Fruit fly (Drosophila melanogaster): Measurements from ENCODE around the gene sog.

The sog gene

DNA sequence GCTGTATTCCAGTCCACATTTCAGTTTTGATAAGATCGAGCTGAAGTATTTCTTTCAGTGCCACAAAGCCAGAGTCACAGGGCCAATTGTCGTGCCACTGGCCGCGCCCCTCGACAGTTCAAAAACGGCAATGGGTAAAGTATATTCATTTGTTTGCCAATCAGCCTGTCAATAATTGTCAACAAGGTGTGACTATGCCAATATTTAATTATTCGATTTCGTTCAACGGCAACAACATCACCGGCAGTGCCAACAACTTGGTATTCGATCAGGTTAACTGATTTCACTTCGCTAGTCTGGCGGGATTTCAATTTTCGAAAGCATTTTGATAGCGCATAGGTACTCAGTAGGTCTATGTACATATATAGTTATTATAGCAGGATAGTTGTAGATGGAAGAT, 30.8 kb downstream of the sog start (continued):
- no peak for TF ChIP-seq CG8359 (GFP tag; optimal IDR thresholded peaks at IDR 0.05; ENCODE audit: borderline replicate concordance)
- TF ChIP-seq CG3995 (GFP tag; optimal IDR thresholded peaks at IDR 0.05): no peak
- no peak for TF ChIP-seq Oaz (GFP tag; IDR thresholded peaks at IDR 0.05)
- no peak for TF ChIP-seq pzg (GFP tag; optimal IDR thresholded peaks at IDR 0.05)
- TF ChIP-seq CG32772 (GFP tag; IDR thresholded peaks at IDR 0.05): no peak
- TF ChIP-seq seq (GFP tag; IDR thresholded peaks at IDR 0.05): peak; percentile 43; the same call in 1 of the 2 replicates
- TF ChIP-seq Antp (GFP tag; optimal IDR thresholded peaks at IDR 0.05): no peak
- TF ChIP-seq otp (GFP tag; IDR thresholded peaks at IDR 0.05): no peak
- no peak for TF ChIP-seq ssp (GFP tag; IDR thresholded peaks at IDR 0.05)
- TF ChIP-seq trh (GFP tag; optimal IDR thresholded peaks at IDR 0.05): no peak
- 0 out of 3 replicates have a peak, but pooled peaks have one; percentile 23 for TF ChIP-seq dysf (GFP tag; IDR thresholded peaks at IDR 0.05)
- TF ChIP-seq CG12071 (GFP tag; optimal IDR thresholded peaks at IDR 0.05): peak; percentile 57
- no peak for TF ChIP-seq dan (GFP tag; IDR thresholded peaks at IDR 0.05)
- no peak for TF ChIP-seq her (GFP tag; optimal IDR thresholded peaks at IDR 0.05)
- no peak for TF ChIP-seq CG4360 (GFP tag; IDR thresholded peaks at IDR 0.05)
- no peak for TF ChIP-seq vvl (GFP tag; IDR thresholded peaks at IDR 0.05)
- no peak for TF ChIP-seq CG6791 (GFP tag; IDR thresholded peaks at IDR 0.05; ENCODE audit: partially characterized antibody)
- no peak for TF ChIP-seq twi (tag; optimal IDR thresholded peaks at IDR 0.05)
- TF ChIP-seq tll (GFP tag; optimal IDR thresholded peaks at IDR 0.05): no peak
- TF ChIP-seq Deaf1 (tag; optimal IDR thresholded peaks at IDR 0.05): no peak
- no peak for TF ChIP-seq CG30020 (tag; optimal IDR thresholded peaks at IDR 0.05)
- no peak for TF ChIP-seq knrl (GFP tag; IDR thresholded peaks at IDR 0.05; ENCODE audit: partially characterized antibody)
- no peak for TF ChIP-seq CG1832 (GFP tag; optimal IDR thresholded peaks at IDR 0.05)
- no peak for TF ChIP-seq pan (optimal IDR thresholded peaks at IDR 0.05)
- no peak for TF ChIP-seq pan (GFP tag; optimal IDR thresholded peaks at IDR 0.05 in 1 of 2, IDR thresholded peaks at IDR 0.05 in 1 of 2)
- no peak for TF ChIP-seq salm (tag; optimal IDR thresholded peaks at IDR 0.05)
- peak; percentile 38 for TF ChIP-seq caup (GFP tag; optimal IDR thresholded peaks at IDR 0.05; ENCODE audit: severe bottlenecking)
- TF ChIP-seq Dref (GFP tag; IDR thresholded peaks at IDR 0.05): no peak
- TF ChIP-seq CG10431 (GFP tag; optimal IDR thresholded peaks at IDR 0.05): no peak
- TF ChIP-seq E2f2 (GFP tag; IDR thresholded peaks at IDR 0.05): peak; percentile 27
- no peak for TF ChIP-seq ash1 (GFP tag; optimal IDR thresholded peaks at IDR 0.05)
- TF ChIP-seq CG17912 (GFP tag; optimal IDR thresholded peaks at IDR 0.05): no peak
- no peak for TF ChIP-seq CG7786 (GFP tag; optimal IDR thresholded peaks at IDR 0.05)
- no peak for TF ChIP-seq CG9876 (GFP tag; optimal IDR thresholded peaks at IDR 0.05)
- no peak for TF ChIP-seq CG15696 (tag; optimal IDR thresholded peaks at IDR 0.05)
- no peak for TF ChIP-seq Hsf (GFP tag; optimal IDR thresholded peaks at IDR 0.05)
- no peak for TF ChIP-seq CG2120 (GFP tag; optimal IDR thresholded peaks at IDR 0.05)
- no peak for TF ChIP-seq bsh (GFP tag; optimal IDR thresholded peaks at IDR 0.05)
- TF ChIP-seq Nf-YC (tag; optimal IDR thresholded peaks at IDR 0.05): no peak
- TF ChIP-seq CG9797 (GFP tag; optimal IDR thresholded peaks at IDR 0.05): no peak
- TF ChIP-seq CG15269 (tag; optimal IDR thresholded peaks at IDR 0.05): peak; percentile 11
- TF ChIP-seq CG3847 (GFP tag; IDR thresholded peaks at IDR 0.05): no peak
- peak; percentile 12 for TF ChIP-seq CrebB (tag; optimal IDR thresholded peaks at IDR 0.05)
- no peak for TF ChIP-seq Ets97D (GFP tag; optimal IDR thresholded peaks at IDR 0.05)
- no peak for TF ChIP-seq CG31365 (tag; optimal IDR thresholded peaks at IDR 0.05)
- no peak for TF ChIP-seq CG12155 (GFP tag; optimal IDR thresholded peaks at IDR 0.05)
- TF ChIP-seq odd (GFP tag; optimal IDR thresholded peaks at IDR 0.05): no peak
- TF ChIP-seq so (GFP tag; IDR thresholded peaks at IDR 0.05): 0 out of 3 replicates have a peak, but pooled peaks have one; percentile 28
- peak; percentile 30 for TF ChIP-seq CG15514 (GFP tag; optimal IDR thresholded peaks at IDR 0.05)
- TF ChIP-seq CG6254 (GFP tag; optimal IDR thresholded peaks at IDR 0.05): no peak
- no peak for TF ChIP-seq gsb (GFP tag; IDR thresholded peaks at IDR 0.05)
